Worm (Caenorhabditis elegans) whole organism, L2 larva: ENCODE measurements around the gene B0496.6.
"Not testable (repeated sequence)": the region's sequence is repeated elsewhere in the genome, so short reads cannot be mapped to it uniquely, and the experiment has no call there.

Source experiments
- C34F6.9 ChIP-seq: fragments of 150-350 bp; optimal IDR thresholded peaks from 2 replicates; lab custom pipeline; 2014; ENCODE audit warnings: missing biosample characterization, missing genetic modification characterization
- F13H6.1 ChIP-seq: sonication (generic microtip); optimal IDR thresholded peaks from 2 replicates; lab custom pipeline; 2016; ENCODE audit warnings: missing genetic modification characterization, missing compliant biosample characterization
- Y55F3AM.14 ChIP-seq: fragments of 200-800 bp; sonication (Bioruptor generic); optimal IDR thresholded peaks from 2 replicates; lab custom pipeline; 2018; ENCODE audit warnings: mild to moderate bottlenecking, missing genetic modification characterization, missing compliant biosample characterization
- aly-2 ChIP-seq: fragments of 150-350 bp; optimal IDR thresholded peaks from 2 replicates; lab custom pipeline; 2014; ENCODE audit warnings: missing biosample characterization, missing genetic modification characterization
- ama-1 ChIP-seq: fragments of 150-350 bp; optimal IDR thresholded peaks from 2 replicates; lab custom pipeline; 2018; ENCODE audit warnings: inconsistent platforms
- blmp-1 ChIP-seq: sonication (generic microtip); optimal IDR thresholded peaks from 2 replicates; lab custom pipeline; 2017; ENCODE audit warnings: missing genetic modification characterization, mild to moderate bottlenecking, missing compliant biosample characterization, antibody characterized with exemption, moderate library complexity; ENCODE audit not compliant: insufficient read depth
- ceh-16 ChIP-seq: fragments of 150-350 bp; optimal IDR thresholded peaks from 2 replicates; lab custom pipeline; 2014; ENCODE audit warnings: missing biosample characterization, missing genetic modification characterization
- ceh-82 ChIP-seq: fragments of 150-350 bp; optimal IDR thresholded peaks from 2 replicates; lab custom pipeline; 2014; ENCODE audit warnings: missing biosample characterization, missing genetic modification characterization
- crh-2 ChIP-seq: sonication (generic microtip); optimal IDR thresholded peaks from 2 replicates; lab custom pipeline; 2017; ENCODE audit warnings: missing biosample characterization, missing genetic modification characterization
- dmd-4 ChIP-seq: sonication (generic microtip); optimal IDR thresholded peaks from 2 replicates; lab custom pipeline; 2017; ENCODE audit warnings: missing biosample characterization, missing genetic modification characterization
- egl-27 ChIP-seq: sonication (generic microtip); optimal IDR thresholded peaks from 3 replicates; lab custom pipeline; 2017; ENCODE audit warnings: missing biosample characterization, missing genetic modification reagents, missing genetic modification characterization
- elt-3 ChIP-seq: sonication (generic microtip); optimal IDR thresholded peaks from 2 replicates; lab custom pipeline; 2017; ENCODE audit warnings: missing biosample characterization, missing genetic modification characterization
- fos-1 ChIP-seq: fragments of 150-350 bp; optimal IDR thresholded peaks from 2 replicates; lab custom pipeline; 2014; ENCODE audit warnings: missing biosample characterization, missing genetic modification characterization
- gmeb-1 ChIP-seq: fragments of 150-350 bp; optimal IDR thresholded peaks from 2 replicates; lab custom pipeline; 2014; ENCODE audit warnings: missing biosample characterization, missing genetic modification characterization
- lin-39 ChIP-seq: fragments of 150-350 bp; optimal IDR thresholded peaks from 2 replicates; lab custom pipeline; 2014; ENCODE audit warnings: missing biosample characterization, missing genetic modification reagents, missing genetic modification characterization
- lsy-2 ChIP-seq, 2 experiments: fragments of 150-350 bp in 1 of 2; sonication (generic microtip) in 1 of 2; optimal IDR thresholded peaks; 2 replicates each; lab custom pipeline; 2014 to 2017; ENCODE audit warnings: missing biosample characterization in 2 of 2, missing genetic modification characterization in 2 of 2
- mab-5 ChIP-seq: fragments of 150-350 bp; optimal IDR thresholded peaks from 2 replicates; lab custom pipeline; 2014; ENCODE audit warnings: missing biosample characterization, missing genetic modification characterization
- mbf-1 ChIP-seq: sonication (generic microtip); optimal IDR thresholded peaks from 2 replicates; lab custom pipeline; 2017; ENCODE audit warnings: missing biosample characterization, missing genetic modification characterization
- mdl-1 ChIP-seq, 2 experiments: fragments of 150-350 bp in 1 of 2; sonication (generic microtip) in 1 of 2; optimal IDR thresholded peaks; 2 replicates each; lab custom pipeline; 2017; ENCODE audit warnings: missing biosample characterization in 2 of 2, missing genetic modification characterization in 2 of 2
- nhr-12 ChIP-seq: fragments of 150-350 bp; optimal IDR thresholded peaks from 2 replicates; lab custom pipeline; 2014; ENCODE audit warnings: missing biosample characterization, missing genetic modification characterization
- nhr-129 ChIP-seq: fragments of 150-350 bp; optimal IDR thresholded peaks from 2 replicates; lab custom pipeline; 2014; ENCODE audit warnings: missing biosample characterization, missing genetic modification characterization
- nhr-21 ChIP-seq: fragments of 150-350 bp; optimal IDR thresholded peaks from 2 replicates; lab custom pipeline; 2014; ENCODE audit warnings: missing biosample characterization, missing genetic modification characterization
- nhr-237 ChIP-seq: fragments of 150-350 bp; optimal IDR thresholded peaks from 2 replicates; lab custom pipeline; 2014; ENCODE audit warnings: missing biosample characterization, missing genetic modification characterization
- nhr-25 ChIP-seq: fragments of 150-350 bp; sonication (generic microtip); optimal IDR thresholded peaks from 3 replicates; lab custom pipeline; 2014; ENCODE audit warnings: missing biosample characterization, missing genetic modification characterization
- nhr-6 ChIP-seq: fragments of 150-350 bp; optimal IDR thresholded peaks from 2 replicates; lab custom pipeline; 2014; ENCODE audit warnings: missing biosample characterization, missing genetic modification characterization
- nhr-77 ChIP-seq: fragments of 150-350 bp; optimal IDR thresholded peaks from 2 replicates; lab custom pipeline; 2014; ENCODE audit warnings: missing biosample characterization, missing genetic modification characterization
- sem-4 ChIP-seq: fragments of 150-350 bp; optimal IDR thresholded peaks from 2 replicates; lab custom pipeline; 2014; ENCODE audit warnings: missing biosample characterization, missing genetic modification reagents, missing genetic modification characterization
- skn-1 ChIP-seq: sonication (generic microtip); optimal IDR thresholded peaks from 2 replicates; lab custom pipeline; 2017; ENCODE audit warnings: missing biosample characterization, missing genetic modification characterization
- sma-3 ChIP-seq: sonication (generic microtip); optimal IDR thresholded peaks from 2 replicates; lab custom pipeline; 2016; ENCODE audit warnings: missing genetic modification reagents, missing genetic modification characterization, missing compliant biosample characterization
- sma-9 ChIP-seq, 2 experiments: fragments of 150-350 bp in 1 of 2; sonication (generic microtip) in 1 of 2; optimal IDR thresholded peaks; 2 replicates each; lab custom pipeline; 2014 to 2016; ENCODE audit warnings: missing genetic modification characterization in 2 of 2, mild to moderate bottlenecking in 1 of 2, missing biosample characterization in 1 of 2, missing compliant biosample characterization in 1 of 2, missing genetic modification reagents in 1 of 2, moderate library complexity in 1 of 2
- snpc-4 ChIP-seq: fragments of 150-350 bp; optimal IDR thresholded peaks from 2 replicates; lab custom pipeline; 2014; ENCODE audit warnings: missing biosample characterization, missing genetic modification characterization
- unc-39 ChIP-seq: fragments of 150-350 bp; optimal IDR thresholded peaks from 2 replicates; lab custom pipeline; 2014; ENCODE audit warnings: missing biosample characterization, missing genetic modification characterization
- unc-55 ChIP-seq: fragments of 150-350 bp; sonication (generic microtip); optimal IDR thresholded peaks from 3 replicates; lab custom pipeline; 2014; ENCODE audit warnings: missing biosample characterization, missing genetic modification reagents, missing genetic modification characterization
- unc-62 ChIP-seq: fragments of 150-350 bp; optimal IDR thresholded peaks from 2 replicates; lab custom pipeline; 2014; ENCODE audit warnings: missing biosample characterization, missing genetic modification reagents, missing genetic modification characterization
- zag-1 ChIP-seq: fragments of 150-350 bp; optimal IDR thresholded peaks from 2 replicates; lab custom pipeline; 2014; ENCODE audit warnings: missing biosample characterization, missing genetic modification characterization
- ztf-1 ChIP-seq: fragments of 200-800 bp; sonication (Bioruptor generic); conservative IDR thresholded peaks from 2 replicates; pipeline ENCODE4 v1.3.6; 2022; ENCODE audit warnings: missing genetic modification characterization, missing compliant biosample characterization
- ztf-4 ChIP-seq: fragments of 150-350 bp; optimal IDR thresholded peaks from 2 replicates; lab custom pipeline; 2014; ENCODE audit warnings: missing biosample characterization, missing genetic modification characterization

The B0496.6 gene

DNA sequence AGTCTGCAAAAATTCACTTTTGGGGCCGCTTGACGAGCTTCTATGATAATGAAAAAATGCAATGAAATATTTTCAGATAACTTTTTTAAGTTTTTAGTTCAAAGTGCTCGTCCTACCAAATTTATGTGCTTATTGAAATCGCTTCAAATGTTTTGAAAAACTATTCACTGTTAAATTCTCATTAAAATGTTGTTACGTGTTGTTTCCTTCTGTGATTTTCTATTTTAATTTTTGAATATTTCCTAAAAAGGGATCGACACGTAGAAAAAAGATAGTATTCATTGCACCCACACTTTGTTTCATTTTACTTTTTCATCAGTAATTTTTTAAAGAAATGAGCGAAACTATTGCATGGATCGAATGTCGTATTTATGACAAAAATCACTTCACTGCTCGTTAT, at the start of gene B0496.6:
Gene B0496.6, plus strand, starts transcription at position 301 of the 400 bp plus-strand sequence.
- TF ChIP-seq sma-3 (GFP tag; lab: Kevin White, UChicago) (no peak), mbf-1 (tag; lab: Kevin White, UChicago) (no peak), fos-1 (no peak), elt-3 (tag; lab: Kevin White, UChicago) (no peak), mdl-1 (tag; optimal IDR thresholded peaks at IDR 0.05; lab: Kevin White, UChicago) (no peak), dmd-4 (tag; lab: Kevin White, UChicago) (no peak)

- TF ChIP-seq egl-27; gmeb-1 (tag; lab: Kevin White, UChicago); ama-1: not testable (repeated sequence)
Observed at ce11 chrIV:7374847-7375246, 44.1 kb upstream of the B0496.6 start, which contains the start of gene T12B3.3. Gene T12B3.3, plus strand, starts transcription at chrIV:7375147.

DNA sequence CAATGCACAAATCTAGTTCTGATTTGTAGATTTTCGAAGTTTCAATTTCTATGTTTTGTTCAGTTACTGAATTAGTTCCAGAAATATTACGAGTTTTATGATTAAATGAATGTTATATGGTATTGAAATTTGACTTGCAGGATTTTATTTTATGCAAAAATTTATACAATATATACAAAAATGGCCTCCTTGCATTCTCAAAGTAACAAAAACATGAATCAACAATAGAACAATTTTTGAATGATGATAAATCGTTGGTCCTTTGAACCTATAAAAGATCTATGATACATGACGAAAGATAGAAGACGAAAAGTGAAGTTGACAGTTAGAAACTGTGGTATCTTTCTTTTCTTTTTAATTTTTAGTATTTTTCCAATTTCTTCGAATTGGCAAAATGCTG, 42.4 kb upstream of the B0496.6 start, which contains the start of gene T12B3.2:
Gene T12B3.2, plus strand, starts transcription at position 301 of the 400 bp plus-strand sequence.
- no peak for TF ChIP-seq skn-1 (tag; lab: Kevin White, UChicago)
- no peak for TF ChIP-seq mbf-1 (tag; lab: Kevin White, UChicago)
- no peak for TF ChIP-seq sma-9 (GFP tag; optimal IDR thresholded peaks at IDR 0.05; lab: Kevin White, UChicago)
- no peak for TF ChIP-seq sma-9 (tag; optimal IDR thresholded peaks at IDR 0.05; lab: Kevin White, UChicago)
- TF ChIP-seq F13H6.1 (tag; lab: Kevin White, UChicago) = no peak
- TF ChIP-seq unc-55 (GFP tag; lab: Kevin White, UChicago) = no peak
- no peak for TF ChIP-seq blmp-1 (tag; lab: Kevin White, UChicago)
- no peak for TF ChIP-seq nhr-77 (tag; lab: Kevin White, UChicago)
- no peak for TF ChIP-seq sem-4 (tag; lab: Kevin White, UChicago)
- no peak for TF ChIP-seq nhr-12 (tag; lab: Kevin White, UChicago)
- no peak for TF ChIP-seq Y55F3AM.14 (GFP tag; lab: Kevin White, UChicago)
- TF ChIP-seq lin-39 (tag; lab: Kevin White, UChicago) = no peak
- TF ChIP-seq fos-1 = no peak
- no peak for TF ChIP-seq egl-27

ce11 chrIV:7381754-7382153, 37.2 kb upstream of the B0496.6 start, which contains the start of gene ptp-8:
Gene ptp-8, plus strand, starts transcription at chrIV:7382054.
- no peak for TF ChIP-seq nhr-21 (tag; lab: Kevin White, UChicago)
- TF ChIP-seq C34F6.9 = no peak
- no peak for TF ChIP-seq ceh-82 (tag; lab: Kevin White, UChicago)
- no peak for TF ChIP-seq nhr-6 (tag; lab: Kevin White, UChicago)
- no peak for TF ChIP-seq ztf-1 (GFP tag; lab: Robert Waterston, UW)
- no peak for TF ChIP-seq nhr-25
- TF ChIP-seq mdl-1 (tag; optimal IDR thresholded peaks at IDR 0.05; lab: Kevin White, UChicago) = no peak
- TF ChIP-seq F13H6.1 (tag; lab: Kevin White, UChicago) = no peak
- no peak for TF ChIP-seq dmd-4 (tag; lab: Kevin White, UChicago)
- TF ChIP-seq gmeb-1 (tag; lab: Kevin White, UChicago) = no peak
- no peak for TF ChIP-seq lin-39 (tag; lab: Kevin White, UChicago)

- TF ChIP-seq ztf-4 (tag; lab: Kevin White, UChicago) = peak; percentile 9
- TF ChIP-seq nhr-21 (tag; lab: Kevin White, UChicago) = peak; percentile 32
- peak in 1 of 2 experiments; percentile 35 for TF ChIP-seq mdl-1 (tag; optimal IDR thresholded peaks at IDR 0.05; lab: Kevin White, UChicago)
- no peak for TF ChIP-seq Y55F3AM.14 (GFP tag; lab: Kevin White, UChicago)
- TF ChIP-seq crh-2 (tag; lab: Kevin White, UChicago) = peak; percentile 19
- TF ChIP-seq fos-1 = peak; percentile 51
- no peak for TF ChIP-seq nhr-237 (tag; lab: Kevin White, UChicago)
- no peak for TF ChIP-seq ceh-16 (tag; lab: Kevin White, UChicago)
- TF ChIP-seq nhr-129 (tag; lab: Kevin White, UChicago) = peak; percentile 91
- peak; percentile 43 for TF ChIP-seq zag-1 (tag; lab: Kevin White, UChicago)
- peak; percentile 31 to 65 for TF ChIP-seq lsy-2 (tag; optimal IDR thresholded peaks at IDR 0.05; lab: Kevin White, UChicago)
- TF ChIP-seq unc-39 (tag; lab: Kevin White, UChicago) = no peak
- TF ChIP-seq snpc-4 = peak; percentile 34
- TF ChIP-seq mbf-1 (tag; lab: Kevin White, UChicago) = no peak
- peak; percentile 77 for TF ChIP-seq lin-39 (tag; lab: Kevin White, UChicago)
- TF ChIP-seq nhr-25 = peak; percentile 10
- peak; percentile 33 for TF ChIP-seq unc-55 (GFP tag; lab: Kevin White, UChicago)
- peak; percentile 57 for TF ChIP-seq sem-4 (tag; lab: Kevin White, UChicago)
- peak; percentile 82 for TF ChIP-seq F13H6.1 (tag; lab: Kevin White, UChicago)
- TF ChIP-seq unc-62 (GFP tag; lab: Kevin White, UChicago) = no peak
- TF ChIP-seq C34F6.9 = peak; percentile 77
- no peak for TF ChIP-seq aly-2 (tag; lab: Kevin White, UChicago)
- TF ChIP-seq sma-9 (GFP tag; optimal IDR thresholded peaks at IDR 0.05; lab: Kevin White, UChicago) = peak; percentile 78
- TF ChIP-seq sma-9 (tag; optimal IDR thresholded peaks at IDR 0.05; lab: Kevin White, UChicago) = no peak
- TF ChIP-seq mab-5 (tag; lab: Kevin White, UChicago) = peak; percentile 57
- peak; percentile 53 for TF ChIP-seq egl-27
- no peak for TF ChIP-seq ama-1
- no peak for TF ChIP-seq nhr-77 (tag; lab: Kevin White, UChicago)
- TF ChIP-seq, all 48 proteins: peak for 18
Observed at ce11 chrIV:7386835-7387551, 31.9 kb upstream of the B0496.6 start.
